Fruit fly (Drosophila melanogaster) whole organism: ENCODE measurements around the gene Sry-beta.

Source experiments
- CG8478 ChIP-seq: fragments of >200 bp; optimal IDR thresholded peaks from 2 replicates; lab custom pipeline; 2018; ENCODE audit warnings: inconsistent platforms
- Dll ChIP-seq: fragments of >200 bp; optimal IDR thresholded peaks from 2 replicates; lab custom pipeline; 2017
- EcR ChIP-seq, 2 experiments: fragments of >200 bp; optimal IDR thresholded peaks; 2 replicates each; lab custom pipeline; 2017; ENCODE audit warnings: missing biosample characterization in 2 of 2, missing genetic modification characterization in 2 of 2, missing genetic modification reagents in 2 of 2
- pan ChIP-seq: fragments of >200 bp; optimal IDR thresholded peaks from 2 replicates; lab custom pipeline; 2017
- psq ChIP-seq: fragments of >200 bp; optimal IDR thresholded peaks from 2 replicates; lab custom pipeline; 2017
- usp ChIP-seq: fragments of >200 bp; optimal IDR thresholded peaks from 2 replicates; lab custom pipeline; 2017; ENCODE audit warnings: missing biosample characterization, missing genetic modification characterization, mixed read lengths

Sry-beta gene

dm6 chr3R:30036609-30037008, 2.9 kb upstream of the Sry-beta start, which contains the start of gene ZIPIC:
Gene ZIPIC (minus strand): TSS chr3R:30036870.
- TF ChIP-seq psq (lab: Kevin White, UChicago) (no peak), EcR (GFP tag; optimal IDR thresholded peaks at IDR 0.05; lab: Kevin White, UChicago) (no peak), usp (GFP tag; lab: Kevin White, UChicago) (no peak), Dll (lab: Kevin White, UChicago) (no peak), pan (lab: Kevin White, UChicago) (no peak)

dm6 chr3R:30037630-30038029, 1.9 kb upstream of the Sry-beta start, which contains the start of gene ocn:
Gene ocn (minus strand): TSS chr3R:30037730.
- TF ChIP-seq usp (GFP tag; lab: Kevin White, UChicago), result no peak
- no peak for TF ChIP-seq EcR (GFP tag; optimal IDR thresholded peaks at IDR 0.05; lab: Kevin White, UChicago)
- TF ChIP-seq pan (lab: Kevin White, UChicago), result no peak
- no peak for TF ChIP-seq psq (lab: Kevin White, UChicago)
- TF ChIP-seq Dll (lab: Kevin White, UChicago), result no peak
- no peak for TF ChIP-seq CG8478

- no peak for TF ChIP-seq Dll (lab: Kevin White, UChicago)
Measured at dm6 chr3R:30038628-30039027, 891 bp upstream of the Sry-beta start, which contains the start of gene janB. Gene janB (minus strand): TSS chr3R:30038728.

DNA sequence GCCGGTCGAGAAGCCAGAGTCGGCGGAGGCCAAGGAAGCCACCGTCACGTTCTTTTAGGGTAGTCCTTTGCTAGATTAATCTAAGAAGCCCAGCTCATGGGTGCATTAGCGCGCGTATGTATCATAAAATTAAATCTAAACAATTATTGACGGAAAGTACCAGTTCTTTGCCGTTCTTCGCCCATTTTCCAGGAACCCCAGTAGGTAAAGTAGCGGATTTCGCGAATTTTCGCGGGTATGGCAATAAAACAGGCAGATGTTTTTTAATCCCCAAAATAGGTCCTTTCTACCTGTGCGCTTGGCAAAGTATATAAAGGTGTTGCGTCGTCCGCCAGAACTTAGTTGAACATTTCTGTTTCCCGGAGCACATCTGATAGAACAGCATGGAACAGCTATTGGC, 1.4 kb downstream of the Sry-beta start:
- TF ChIP-seq EcR (GFP tag; optimal IDR thresholded peaks at IDR 0.05; lab: Kevin White, UChicago), result no peak
- TF ChIP-seq usp (GFP tag; lab: Kevin White, UChicago), result no peak
- TF ChIP-seq psq (lab: Kevin White, UChicago), result no peak
- no peak for TF ChIP-seq pan (lab: Kevin White, UChicago)
- no peak for TF ChIP-seq Dll (lab: Kevin White, UChicago)
- TF ChIP-seq CG8478, result no peak

- TF ChIP-seq pan (lab: Kevin White, UChicago) (no peak), CG8478 (no peak), usp (GFP tag; lab: Kevin White, UChicago) (no peak), EcR (GFP tag; optimal IDR thresholded peaks at IDR 0.05; lab: Kevin White, UChicago) (no peak), Dll (lab: Kevin White, UChicago) (no peak), psq (lab: Kevin White, UChicago) (no peak)
Measured at dm6 chr3R:30043139-30043744, 3.7 kb downstream of the Sry-beta start, which contains the start of gene Sry-delta. Gene Sry-delta (plus strand): TSS chr3R:30043341.

DNA sequence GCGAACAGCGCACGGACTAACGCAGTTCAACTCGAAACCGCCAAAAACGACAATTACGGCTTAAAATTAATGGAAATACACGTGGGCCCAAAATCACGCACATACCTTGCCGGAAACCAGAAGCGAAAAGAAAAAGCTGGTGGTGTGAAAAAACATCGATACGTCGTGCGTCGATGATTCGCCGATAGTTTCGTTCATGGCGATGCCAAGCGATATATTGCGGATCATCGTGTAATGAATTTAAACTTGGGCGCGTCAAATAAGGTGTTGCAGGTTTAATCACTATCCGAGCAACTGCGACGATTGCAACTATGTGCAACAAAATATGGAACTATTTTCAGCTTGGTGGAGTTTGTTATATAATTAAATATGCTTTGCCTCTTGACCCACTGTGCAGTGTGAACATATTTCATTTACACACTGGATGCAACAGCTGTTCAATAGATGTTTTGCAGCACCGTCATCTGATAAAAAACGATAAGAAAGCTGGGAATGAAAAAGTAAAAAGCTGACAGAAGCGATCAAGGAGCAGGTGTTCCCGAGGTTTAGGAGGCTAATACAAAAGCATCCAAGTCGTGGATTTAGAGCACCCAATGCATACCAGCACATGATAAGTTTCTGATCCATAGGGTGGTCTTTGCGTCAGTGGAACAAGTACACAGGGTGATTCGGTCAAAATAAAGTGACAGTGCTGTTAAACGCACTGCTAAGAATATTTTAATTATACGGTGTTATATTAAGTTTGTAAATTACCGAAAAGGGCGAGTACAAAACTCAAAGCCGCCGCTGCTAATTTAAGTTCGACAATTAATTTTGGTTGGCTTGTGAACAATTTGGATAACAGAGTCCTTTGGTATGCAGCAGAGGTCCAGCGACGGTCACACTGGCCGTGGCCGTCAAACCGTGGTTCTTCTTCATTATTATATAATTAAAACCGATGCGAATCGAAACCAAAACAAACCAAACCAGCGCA, 6.8 kb downstream of the Sry-beta start, which contains the start of the genes RpL32 and CG7943:
TSS of gene RpL32 (minus strand) at position 133 of the 973 bp plus-strand sequence.
TSS of gene CG7943 (plus strand) at position 442 of the 973 bp plus-strand sequence.
- TF ChIP-seq pan (lab: Kevin White, UChicago), result no peak
- TF ChIP-seq usp (GFP tag; lab: Kevin White, UChicago), result no peak
- TF ChIP-seq psq (lab: Kevin White, UChicago), result no peak
- TF ChIP-seq CG8478, result no peak
- TF ChIP-seq EcR (GFP tag; optimal IDR thresholded peaks at IDR 0.05; lab: Kevin White, UChicago), result no peak
- TF ChIP-seq Dll (lab: Kevin White, UChicago), result no peak

DNA sequence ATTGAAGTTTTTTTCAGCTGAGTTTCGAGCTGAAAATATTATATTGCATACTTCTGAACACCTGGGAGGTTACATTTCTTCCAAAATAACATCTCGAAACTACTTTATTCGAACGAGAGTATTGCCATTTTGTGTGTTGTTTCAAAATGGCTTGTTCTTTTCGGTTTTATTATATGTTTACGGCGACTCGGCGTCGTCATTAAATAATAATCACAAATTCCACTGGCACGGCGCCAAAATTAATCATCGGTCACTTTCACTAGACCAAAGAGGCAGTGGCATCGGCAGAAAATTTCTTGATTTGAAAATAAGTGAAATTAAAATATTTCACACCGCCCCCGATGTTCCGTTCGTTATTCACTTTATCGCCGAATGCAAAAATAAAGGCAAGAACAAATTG, 10.9 kb downstream of the Sry-beta start:
- no peak for TF ChIP-seq Dll (lab: Kevin White, UChicago)
- no peak for TF ChIP-seq psq (lab: Kevin White, UChicago)
- no peak for TF ChIP-seq CG8478
- TF ChIP-seq EcR (GFP tag; optimal IDR thresholded peaks at IDR 0.05; lab: Kevin White, UChicago), result no peak
- no peak for TF ChIP-seq usp (GFP tag; lab: Kevin White, UChicago)

DNA sequence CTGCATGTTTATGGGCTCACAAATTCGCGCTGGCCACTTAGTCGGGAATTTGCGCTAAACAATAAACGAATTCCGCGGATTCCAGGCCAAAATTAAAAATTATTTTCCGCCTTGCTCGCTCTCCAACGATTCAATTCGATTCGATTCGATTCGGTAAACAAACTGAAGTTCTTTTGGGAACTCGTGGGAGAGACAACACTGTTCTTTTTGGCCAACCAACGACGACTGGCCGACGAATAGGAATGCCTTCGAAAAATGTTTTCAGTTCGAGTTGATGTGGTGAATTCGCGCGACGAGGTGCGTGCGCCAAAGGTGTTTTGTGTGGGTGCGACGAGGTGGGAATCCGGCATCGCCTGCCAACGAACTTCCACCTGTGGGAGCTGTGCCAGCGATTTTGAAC, 12.4 kb downstream of the Sry-beta start, which contains the start of gene CG15528:
TSS of gene CG15528 (minus strand) at position 180 of the 400 bp plus-strand sequence.
- TF ChIP-seq EcR (GFP tag; optimal IDR thresholded peaks at IDR 0.05; lab: Kevin White, UChicago), result no peak
- TF ChIP-seq CG8478, result no peak
- no peak for TF ChIP-seq usp (GFP tag; lab: Kevin White, UChicago)
- no peak for TF ChIP-seq Dll (lab: Kevin White, UChicago)
- no peak for TF ChIP-seq pan (lab: Kevin White, UChicago)
- no peak for TF ChIP-seq psq (lab: Kevin White, UChicago)

DNA sequence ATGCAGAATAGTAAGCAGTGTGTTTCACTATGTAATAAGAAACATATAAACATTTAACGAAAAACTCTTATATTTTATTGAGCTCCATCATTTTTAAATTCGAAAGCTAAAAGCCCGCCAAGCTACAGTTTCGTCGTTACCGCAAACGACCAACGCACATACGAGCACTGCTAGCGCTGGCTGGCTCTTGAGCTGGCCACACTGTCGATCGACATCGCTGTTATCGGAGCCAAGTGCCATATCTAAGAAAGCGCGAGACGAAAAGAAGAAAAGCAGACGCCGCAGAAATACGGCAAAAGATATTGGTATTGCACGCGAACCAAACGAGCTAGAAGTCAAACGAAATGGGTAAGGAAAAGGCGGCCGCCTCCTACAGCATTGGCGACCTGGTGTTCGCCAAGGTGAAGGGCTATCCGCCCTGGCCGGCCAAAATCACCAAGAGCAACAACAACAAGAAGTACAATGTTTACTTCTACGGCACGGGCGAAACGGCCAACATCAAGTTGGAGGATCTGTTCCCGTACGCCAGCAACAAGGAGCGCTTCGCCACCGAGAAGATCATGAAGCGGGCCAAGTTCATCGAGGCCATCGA, 13.0 kb downstream of the Sry-beta start, which contains the start of gene Jasper:
TSS of gene Jasper (plus strand) at position 60 of the 592 bp plus-strand sequence.
- TF ChIP-seq Dll (lab: Kevin White, UChicago), result no peak
- TF ChIP-seq CG8478, result no peak
- no peak for TF ChIP-seq EcR (GFP tag; optimal IDR thresholded peaks at IDR 0.05; lab: Kevin White, UChicago)
- no peak for TF ChIP-seq psq (lab: Kevin White, UChicago)
- no peak for TF ChIP-seq usp (GFP tag; lab: Kevin White, UChicago)
- no peak for TF ChIP-seq pan (lab: Kevin White, UChicago)

dm6 chr3R:30055915-30056544, 16.5 kb downstream of the Sry-beta start, which contains the start of the genes Rpp14b and spn-A:
Gene Rpp14b (plus strand): TSS chr3R:30055957.
Gene spn-A (minus strand): TSS chr3R:30056037.
- no peak for TF ChIP-seq CG8478
- TF ChIP-seq usp (GFP tag; lab: Kevin White, UChicago), result no peak
- no peak for TF ChIP-seq Dll (lab: Kevin White, UChicago)
- no peak for TF ChIP-seq pan (lab: Kevin White, UChicago)
- no peak for TF ChIP-seq EcR (GFP tag; optimal IDR thresholded peaks at IDR 0.05; lab: Kevin White, UChicago)
- no peak for TF ChIP-seq psq (lab: Kevin White, UChicago)
